Worm (Caenorhabditis elegans) whole organism, L4/young adult: Measurements from ENCODE around the gene fbxb-76.

Experiments used
- W03F9.2 ChIP-seq: fragments of 150-350 bp; optimal IDR thresholded peaks from 2 replicates; lab custom pipeline; 2014; ENCODE audit warnings: missing biosample characterization, missing genetic modification characterization
- dao-5 ChIP-seq: sonication (generic microtip); optimal IDR thresholded peaks from 2 replicates; lab custom pipeline; 2016; ENCODE audit warnings: missing genotype, missing genetic modification characterization, moderate library complexity, missing compliant biosample characterization
- him-1 ChIP-seq: sonication (generic microtip); optimal IDR thresholded peaks from 2 replicates; lab custom pipeline; 2016; ENCODE audit warnings: missing genotype, missing genetic modification reagents, missing genetic modification characterization, missing compliant biosample characterization

The fbxb-76 gene

ce11 chrIV:11388684-11389083 is 9.5 kb upstream of the fbxb-76 start:
- TF ChIP-seq W03F9.2 (tag; lab: Kevin White, UChicago) = no peak
- no peak for TF ChIP-seq dao-5 (tag; lab: Kevin White, UChicago)
- no peak for TF ChIP-seq him-1 (tag; lab: Kevin White, UChicago)

ce11 chrIV:11377439-11377838 is 1.7 kb downstream of the fbxb-76 start:
- TF ChIP-seq dao-5 (tag; lab: Kevin White, UChicago) (no peak), W03F9.2 (tag; lab: Kevin White, UChicago) (no peak), him-1 (tag; lab: Kevin White, UChicago) (no peak)

- TF ChIP-seq W03F9.2 (tag; lab: Kevin White, UChicago) (no peak), dao-5 (tag; lab: Kevin White, UChicago) (no peak), him-1 (tag; lab: Kevin White, UChicago) (no peak)
These were observed 3.4 kb downstream of the fbxb-76 start for ce11 chrIV:11375713-11376112.

- TF ChIP-seq W03F9.2 (tag; lab: Kevin White, UChicago) (no peak), dao-5 (tag; lab: Kevin White, UChicago) (no peak), him-1 (tag; lab: Kevin White, UChicago) (no peak)
These were observed 6.7 kb downstream of the fbxb-76 start, which contains the start of gene cbd-1 for ce11 chrIV:11372366-11372997. cbd-1 (plus strand) TSS chrIV:11372991.

ce11 chrIV:11371645-11372044 is 7.5 kb downstream of the fbxb-76 start, which contains the start of gene sec-31:
sec-31 (minus strand) TSS chrIV:11371792.
- TF ChIP-seq dao-5 (tag; lab: Kevin White, UChicago) (no peak), him-1 (tag; lab: Kevin White, UChicago) (no peak), W03F9.2 (tag; lab: Kevin White, UChicago) (no peak)

- TF ChIP-seq dao-5 (tag; lab: Kevin White, UChicago) (no peak), him-1 (tag; lab: Kevin White, UChicago) (no peak), W03F9.2 (tag; lab: Kevin White, UChicago) (no peak)
These were observed 15.2 kb downstream of the fbxb-76 start for ce11 chrIV:11363806-11364562.

- TF ChIP-seq W03F9.2 (tag; lab: Kevin White, UChicago) (no peak), dao-5 (tag; lab: Kevin White, UChicago) (no peak), him-1 (tag; lab: Kevin White, UChicago) (no peak)
These were observed 17.7 kb downstream of the fbxb-76 start, which contains the start of gene T01G1.4 for ce11 chrIV:11361409-11361808. T01G1.4 (minus strand) TSS chrIV:11361509.

ce11 chrIV:11359769-11360168 is 19.4 kb downstream of the fbxb-76 start, which contains the start of gene klp-12:
klp-12 (minus strand) TSS chrIV:11359869.
- TF ChIP-seq W03F9.2 (tag; lab: Kevin White, UChicago) (no peak), dao-5 (tag; lab: Kevin White, UChicago) (no peak), him-1 (tag; lab: Kevin White, UChicago) (no peak)

ce11 chrIV:11353946-11354458 is 25.2 kb downstream of the fbxb-76 start, which contains the start of gene T01G1.2:
T01G1.2 (plus strand) TSS chrIV:11354408.
- TF ChIP-seq him-1 (tag; lab: Kevin White, UChicago) (no peak), W03F9.2 (tag; lab: Kevin White, UChicago) (no peak), dao-5 (tag; lab: Kevin White, UChicago) (no peak)

- TF ChIP-seq him-1 (tag; lab: Kevin White, UChicago) = no peak
- no peak for TF ChIP-seq W03F9.2 (tag; lab: Kevin White, UChicago)
- no peak for TF ChIP-seq dao-5 (tag; lab: Kevin White, UChicago)
These were observed 26.4 kb downstream of the fbxb-76 start for ce11 chrIV:11352768-11353167.

- TF ChIP-seq W03F9.2 (tag; lab: Kevin White, UChicago) (no peak), dao-5 (tag; lab: Kevin White, UChicago) (no peak), him-1 (tag; lab: Kevin White, UChicago) (no peak)
These were observed 27.6 kb downstream of the fbxb-76 start for ce11 chrIV:11351563-11351962.

- TF ChIP-seq him-1 (tag; lab: Kevin White, UChicago) = no peak
- no peak for TF ChIP-seq W03F9.2 (tag; lab: Kevin White, UChicago)
- TF ChIP-seq dao-5 (tag; lab: Kevin White, UChicago) = no peak
These were observed 28.3 kb downstream of the fbxb-76 start for ce11 chrIV:11350809-11351208.

- TF ChIP-seq dao-5 (tag; lab: Kevin White, UChicago) (no peak), him-1 (tag; lab: Kevin White, UChicago) (peak; percentile 46)
These were observed 29.4 kb downstream of the fbxb-76 start for ce11 chrIV:11349747-11350146.
